Worm (Caenorhabditis elegans) whole organism, L1 larva: Measurements from ENCODE around the gene cah-1.

Experiments
- fos-1 ChIP-seq: fragments of 150-350 bp; optimal IDR thresholded peaks from 2 replicates; lab custom pipeline; 2014; ENCODE audit warnings: missing biosample characterization, missing genetic modification characterization
- nhr-47 ChIP-seq: sonication (generic microtip); optimal IDR thresholded peaks from 2 replicates; lab custom pipeline; 2016; ENCODE audit warnings: mild to moderate bottlenecking, missing genetic modification characterization, moderate library complexity, missing compliant biosample characterization
- nhr-76 ChIP-seq: sonication (generic microtip); optimal IDR thresholded peaks from 2 replicates; lab custom pipeline; 2017; ENCODE audit warnings: missing biosample characterization, missing genetic modification characterization
- sox-4 ChIP-seq: sonication (generic microtip); optimal IDR thresholded peaks from 2 replicates; lab custom pipeline; 2016; ENCODE audit warnings: missing genetic modification characterization, missing compliant biosample characterization
- unc-30 ChIP-seq: sonication (generic microtip); optimal IDR thresholded peaks from 2 replicates; lab custom pipeline; 2017; ENCODE audit warnings: missing biosample characterization, missing genetic modification characterization

- TF ChIP-seq sox-4 (tag; lab: Kevin White, UChicago) (no peak), nhr-47 (tag; lab: Kevin White, UChicago) (no peak), nhr-76 (tag; lab: Kevin White, UChicago) (no peak), fos-1 (tag; lab: Kevin White, UChicago) (no peak), unc-30 (no peak)
Measured at ce11 chrIII:5047740-5048139, 37.7 kb downstream of the cah-1 start, which contains the start of gene C45G9.5.
